Worm (Caenorhabditis elegans) whole organism, young adult: ENCODE data around the gene K08E7.6.

Experiments used
- B0019.2 ChIP-seq: fragments of 200-800 bp; sonication (Bioruptor generic); conservative IDR thresholded peaks from 2 replicates; pipeline ENCODE4 v1.3.6; 2022; ENCODE audit warnings: missing genetic modification reagents, missing genetic modification characterization, missing compliant biosample characterization
- B0261.1 ChIP-seq: sonication (generic microtip); optimal IDR thresholded peaks from 2 replicates; lab custom pipeline; 2016; ENCODE audit warnings: mild to moderate bottlenecking, missing genetic modification characterization, moderate library complexity, missing compliant biosample characterization
- C06A6.2 ChIP-seq: fragments of 200-800 bp; sonication (Bioruptor generic); conservative IDR thresholded peaks from 2 replicates; pipeline ENCODE4 v1.3.6; 2022; ENCODE audit warnings: missing genetic modification characterization, missing compliant biosample characterization
- C17E4.6 ChIP-seq: fragments of 200-800 bp; sonication (Bioruptor generic); IDR thresholded peaks from 2 replicates; pipeline ENCODE4 v1.3.6; 2022; ENCODE audit warnings: missing genetic modification reagents, missing genetic modification characterization, missing compliant biosample characterization
- F33H1.4 ChIP-seq: fragments of 200-800 bp; sonication (Bioruptor generic); IDR thresholded peaks from 2 replicates; pipeline ENCODE4 v1.3.6; 2022; ENCODE audit warnings: missing genetic modification reagents, missing genetic modification characterization, missing compliant biosample characterization
- F37B4.10 ChIP-seq: fragments of 200-800 bp; sonication (Bioruptor generic); IDR thresholded peaks from 2 replicates; pipeline ENCODE4 v1.3.6; 2022; ENCODE audit warnings: missing genetic modification characterization, missing compliant biosample characterization
- F49E8.2 ChIP-seq: sonication (generic microtip); optimal IDR thresholded peaks from 3 replicates; lab custom pipeline; 2017; ENCODE audit warnings: missing genetic modification characterization, mild to moderate bottlenecking, missing compliant biosample characterization, antibody characterized with exemption, moderate library complexity; ENCODE audit not compliant: insufficient read depth
- K11D2.4 ChIP-seq: fragments of 200-800 bp; sonication (Bioruptor generic); IDR thresholded peaks from 2 replicates; pipeline ENCODE4 v1.3.6; 2022; ENCODE audit warnings: missing genetic modification reagents, missing genetic modification characterization, missing compliant biosample characterization
- T07F8.4 ChIP-seq: sonication (generic microtip); optimal IDR thresholded peaks from 2 replicates; lab custom pipeline; 2016; ENCODE audit warnings: mild to moderate bottlenecking, missing genetic modification characterization, moderate library complexity, missing compliant biosample characterization
- T26A5.8 ChIP-seq: sonication (generic microtip); optimal IDR thresholded peaks from 2 replicates; lab custom pipeline; 2016; ENCODE audit warnings: missing genetic modification characterization, missing compliant biosample characterization
- ZK185.1 ChIP-seq: sonication (generic microtip); optimal IDR thresholded peaks from 2 replicates; lab custom pipeline; 2016; ENCODE audit warnings: mild to moderate bottlenecking, missing genetic modification characterization, missing compliant biosample characterization; ENCODE audit not compliant: poor library complexity, severe bottlenecking
- aptf-3 ChIP-seq: fragments of 200-800 bp; sonication (Bioruptor generic); IDR thresholded peaks from 2 replicates; pipeline ENCODE4 v1.3.6; 2022; ENCODE audit warnings: missing genetic modification characterization, missing compliant biosample characterization
- attf-6 ChIP-seq: fragments of 200-800 bp; sonication (Bioruptor generic); IDR thresholded peaks from 2 replicates; pipeline ENCODE4 v1.3.6; 2022; ENCODE audit warnings: missing genetic modification reagents, missing genetic modification characterization, missing compliant biosample characterization
- bed-1 ChIP-seq: fragments of 200-800 bp; sonication (Bioruptor generic); IDR thresholded peaks from 2 replicates; pipeline ENCODE4 v1.3.6; 2022; ENCODE audit warnings: missing genetic modification reagents, missing genetic modification characterization, missing compliant biosample characterization
- cebp-2 ChIP-seq: fragments of 200-800 bp; sonication (Bioruptor generic); IDR thresholded peaks from 2 replicates; pipeline ENCODE4 v1.3.6; 2022; ENCODE audit warnings: missing genetic modification characterization, missing compliant biosample characterization
- ceh-27 ChIP-seq: fragments of 200-800 bp; sonication (Bioruptor generic); optimal IDR thresholded peaks from 2 replicates; lab custom pipeline; 2018; ENCODE audit warnings: mild to moderate bottlenecking, missing genetic modification characterization, moderate library complexity, missing compliant biosample characterization
- die-1 ChIP-seq: sonication (generic microtip); optimal IDR thresholded peaks from 2 replicates; lab custom pipeline; 2016; ENCODE audit warnings: missing genotype, mild to moderate bottlenecking, missing genetic modification characterization, missing compliant biosample characterization
- dox-1 ChIP-seq: fragments of 200-800 bp; sonication (Bioruptor generic); IDR thresholded peaks from 2 replicates; pipeline ENCODE4 v1.3.6; 2022; ENCODE audit warnings: missing genetic modification reagents, missing genetic modification characterization, missing compliant biosample characterization
- dpl-1 ChIP-seq: fragments of 150-350 bp; optimal IDR thresholded peaks from 2 replicates; lab custom pipeline; 2014; ENCODE audit warnings: missing biosample characterization, missing genetic modification reagents, missing genetic modification characterization
- egrh-3 ChIP-seq: fragments of 200-800 bp; sonication (Bioruptor generic); IDR thresholded peaks from 2 replicates; pipeline ENCODE4 v1.3.6; 2022; ENCODE audit warnings: missing genetic modification reagents, missing genetic modification characterization, missing compliant biosample characterization
- ekl-4 ChIP-seq: fragments of 200-800 bp; sonication (Bioruptor generic); IDR thresholded peaks from 2 replicates; pipeline ENCODE4 v1.3.6; 2022; ENCODE audit warnings: missing genetic modification reagents, missing genetic modification characterization, missing compliant biosample characterization
- ets-4 ChIP-seq: fragments of 200-800 bp; sonication (Bioruptor generic); optimal IDR thresholded peaks from 2 replicates; lab custom pipeline; 2018; ENCODE audit warnings: mild to moderate bottlenecking, missing genetic modification characterization, missing compliant biosample characterization
- him-1 ChIP-seq: sonication (generic microtip); optimal IDR thresholded peaks from 2 replicates; lab custom pipeline; 2016; ENCODE audit warnings: missing genotype, missing genetic modification reagents, missing genetic modification characterization, missing compliant biosample characterization
- hlh-26 ChIP-seq: fragments of 200-800 bp; sonication (Bioruptor generic); conservative IDR thresholded peaks from 2 replicates; pipeline ENCODE4 v1.3.6; 2022; ENCODE audit warnings: missing genetic modification reagents, missing genetic modification characterization, missing compliant biosample characterization
- hmg-1.2 ChIP-seq: fragments of 200-800 bp; sonication (Bioruptor generic); IDR thresholded peaks from 2 replicates; pipeline ENCODE4 v1.3.6; 2022; ENCODE audit warnings: missing genetic modification reagents, missing genetic modification characterization, missing compliant biosample characterization
- hmg-20 ChIP-seq: fragments of 200-800 bp; sonication (Bioruptor generic); IDR thresholded peaks from 2 replicates; pipeline ENCODE4 v1.3.6; 2022; ENCODE audit warnings: missing genetic modification reagents, missing genetic modification characterization, missing compliant biosample characterization
- lin-54 ChIP-seq: fragments of 200-800 bp; sonication (Bioruptor generic); optimal IDR thresholded peaks from 2 replicates; lab custom pipeline; 2018; ENCODE audit warnings: mild to moderate bottlenecking, missing genetic modification characterization, missing compliant biosample characterization
- lir-1 ChIP-seq: fragments of 200-800 bp; sonication (Bioruptor generic); conservative IDR thresholded peaks from 2 replicates; pipeline ENCODE4 v1.3.6; 2022; ENCODE audit warnings: missing genetic modification reagents, missing genetic modification characterization, missing compliant biosample characterization
- lsy-27 ChIP-seq: sonication (generic microtip); optimal IDR thresholded peaks from 2 replicates; lab custom pipeline; 2017; ENCODE audit warnings: missing genetic modification characterization, mild to moderate bottlenecking, missing compliant biosample characterization, antibody characterized with exemption, missing genotype, borderline replicate concordance; ENCODE audit not compliant: insufficient read depth
- madf-10 ChIP-seq: sonication (generic microtip); optimal IDR thresholded peaks from 2 replicates; lab custom pipeline; 2016; ENCODE audit warnings: mild to moderate bottlenecking, missing genetic modification characterization, missing compliant biosample characterization
- madf-3 ChIP-seq: fragments of 200-800 bp; sonication (Bioruptor generic); IDR thresholded peaks from 2 replicates; pipeline ENCODE4 v1.3.6; 2022; ENCODE audit warnings: missing genetic modification reagents, missing genetic modification characterization, missing compliant biosample characterization
- mes-4 ChIP-seq: sonication (generic microtip); optimal IDR thresholded peaks from 2 replicates; lab custom pipeline; 2016; ENCODE audit warnings: missing genotype, missing genetic modification characterization, missing compliant biosample characterization
- nfya-1 ChIP-seq: sonication (generic microtip); optimal IDR thresholded peaks from 2 replicates; lab custom pipeline; 2017; ENCODE audit warnings: antibody characterized with exemption, missing compliant biosample characterization, missing genetic modification characterization, borderline replicate concordance; ENCODE audit not compliant: insufficient read depth
- nhr-179 ChIP-seq: sonication (generic microtip); optimal IDR thresholded peaks from 2 replicates; lab custom pipeline; 2016; ENCODE audit warnings: mild to moderate bottlenecking, missing genetic modification characterization, missing compliant biosample characterization
- nhr-27 ChIP-seq: fragments of 200-800 bp; sonication (Bioruptor generic); optimal IDR thresholded peaks from 2 replicates; lab custom pipeline; 2018; ENCODE audit warnings: mild to moderate bottlenecking, missing genetic modification characterization, moderate library complexity, missing compliant biosample characterization
- pha-4 ChIP-seq: fragments of 150-350 bp; sonication (generic microtip); optimal IDR thresholded peaks from 2 replicates; lab custom pipeline; 2014; ENCODE audit warnings: missing biosample characterization, missing genetic modification reagents, missing genetic modification characterization
- repo-1 ChIP-seq: sonication (generic microtip); optimal IDR thresholded peaks from 2 replicates; lab custom pipeline; 2017; ENCODE audit warnings: mild to moderate bottlenecking, missing genetic modification characterization, missing compliant biosample characterization
- sdz-38 ChIP-seq: sonication (generic microtip); optimal IDR thresholded peaks from 2 replicates; lab custom pipeline; 2016; ENCODE audit warnings: missing genotype, missing genetic modification characterization, missing compliant biosample characterization
- sea-2 ChIP-seq: fragments of 200-800 bp; sonication (Bioruptor generic); IDR thresholded peaks from 2 replicates; pipeline ENCODE4 v1.3.6; 2022; ENCODE audit warnings: missing genetic modification characterization, missing compliant biosample characterization
- snpc-3.4 ChIP-seq: sonication (generic microtip); optimal IDR thresholded peaks from 2 replicates; lab custom pipeline; 2017; ENCODE audit warnings: missing genetic modification characterization, mild to moderate bottlenecking, missing compliant biosample characterization, antibody characterized with exemption, moderate library complexity, missing genotype, missing genetic modification reagents
- sptf-2 ChIP-seq: fragments of 200-800 bp; sonication (Bioruptor generic); optimal IDR thresholded peaks from 2 replicates; lab custom pipeline; 2018; ENCODE audit warnings: mild to moderate bottlenecking, missing genetic modification characterization, missing compliant biosample characterization
- unc-130 ChIP-seq: sonication (generic microtip); optimal IDR thresholded peaks from 2 replicates; lab custom pipeline; 2016; ENCODE audit warnings: missing genetic modification reagents, missing genetic modification characterization, missing compliant biosample characterization
- unc-62 ChIP-seq: fragments of 150-350 bp; optimal IDR thresholded peaks from 2 replicates; lab custom pipeline; 2014; ENCODE audit warnings: missing biosample characterization, missing genetic modification reagents, missing genetic modification characterization
- xnd-1 ChIP-seq: sonication (generic microtip); optimal IDR thresholded peaks from 2 replicates; lab custom pipeline; 2016; ENCODE audit warnings: missing genotype, missing genetic modification reagents, missing genetic modification characterization, missing compliant biosample characterization
- zfh-2 ChIP-seq: fragments of 200-800 bp; sonication (Bioruptor generic); conservative IDR thresholded peaks from 2 replicates; pipeline ENCODE4 v1.3.6; 2022; ENCODE audit warnings: missing genetic modification reagents, missing genetic modification characterization, missing compliant biosample characterization
- zim-3 ChIP-seq: sonication (generic microtip); optimal IDR thresholded peaks from 2 replicates; lab custom pipeline; 2017; ENCODE audit warnings: mild to moderate bottlenecking, missing genetic modification characterization, moderate library complexity, missing compliant biosample characterization

The K08E7.6 gene

DNA sequence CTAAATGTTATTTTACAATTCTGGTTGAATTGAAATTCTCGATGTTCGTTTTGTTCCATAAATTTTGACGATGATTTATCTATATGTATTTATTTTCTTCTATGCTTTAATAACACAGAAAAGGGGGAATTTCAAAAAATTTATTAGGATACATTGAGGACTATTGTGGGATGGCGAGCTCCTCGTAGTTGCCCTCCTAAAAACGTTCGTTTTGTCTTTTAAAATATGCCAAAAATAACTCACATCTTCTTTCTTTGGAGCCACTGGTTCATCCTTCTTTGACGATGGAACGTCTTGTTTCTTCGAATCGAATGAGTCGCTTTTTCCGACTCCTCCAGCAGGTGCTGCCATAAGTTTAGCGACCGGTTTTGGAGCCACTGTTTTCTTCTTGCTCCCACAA, 10.4 kb downstream of the K08E7.6 start (continued):
- peak; percentile 54; the same call in 1 of the 2 replicates for TF ChIP-seq C17E4.6 (GFP tag; lab: Robert Waterston, UW)
- TF ChIP-seq T26A5.8 (tag; lab: Kevin White, UChicago), result peak; percentile 1
- TF ChIP-seq mes-4 (tag; lab: Kevin White, UChicago), result peak; percentile 30

ce11 chrIV:12567176-12567892, 13.6 kb downstream of the K08E7.6 start, which contains the start of the genes hsb-1 and let-99:
hsb-1 (minus strand) TSS chrIV:12567226.
let-99 (plus strand) TSS chrIV:12567842.
- TF ChIP-seq ceh-27 (GFP tag; lab: Kevin White, UChicago) (no peak), zfh-2 (no peak), die-1 (tag; lab: Kevin White, UChicago) (no peak), B0019.2 (no peak), egrh-3 (GFP tag; lab: Robert Waterston, UW) (no peak), snpc-3.4 (tag; lab: Kevin White, UChicago) (peak; percentile 29), bed-1 (GFP tag; lab: Robert Waterston, UW) (no peak), ets-4 (GFP tag; lab: Kevin White, UChicago) (no peak), lsy-27 (tag; lab: Kevin White, UChicago) (no peak), C06A6.2 (GFP tag; lab: Robert Waterston, UW) (no peak), F49E8.2 (tag; lab: Kevin White, UChicago) (peak; percentile 52), zim-3 (no peak), hmg-20 (GFP tag; lab: Robert Waterston, UW) (no peak), hmg-1.2 (GFP tag; lab: Robert Waterston, UW) (peak; percentile 93), unc-130 (GFP tag; lab: Kevin White, UChicago) (peak; percentile 24), repo-1 (no peak), sea-2 (GFP tag; lab: Robert Waterston, UW) (no peak), T07F8.4 (tag; lab: Kevin White, UChicago) (no peak), madf-10 (tag; lab: Kevin White, UChicago) (no peak), nhr-179 (tag; lab: Kevin White, UChicago) (no peak), sptf-2 (no peak), T26A5.8 (tag; lab: Kevin White, UChicago) (no peak), ZK185.1 (peak; percentile 10), sdz-38 (tag; lab: Kevin White, UChicago) (no peak), attf-6 (peak; percentile 59; the same call in 1 of the 2 replicates), xnd-1 (tag; lab: Kevin White, UChicago) (peak; percentile 91), F33H1.4 (peak; percentile 63), aptf-3 (GFP tag; lab: Robert Waterston, UW) (no peak), nhr-27 (tag; lab: Kevin White, UChicago) (no peak), F37B4.10 (no peak), B0261.1 (no peak), K11D2.4 (GFP tag; lab: Robert Waterston, UW) (no peak), pha-4 (tag; lab: Kevin White, UChicago) (no peak), dpl-1 (peak; percentile 46), hlh-26 (GFP tag; lab: Robert Waterston, UW) (no peak), madf-3 (GFP tag; lab: Robert Waterston, UW) (no peak), cebp-2 (GFP tag; lab: Robert Waterston, UW) (no peak), mes-4 (tag; lab: Kevin White, UChicago) (no peak), lin-54 (GFP tag; lab: Kevin White, UChicago) (peak; percentile 52), dox-1 (GFP tag; lab: Robert Waterston, UW) (peak; percentile 58), ekl-4 (GFP tag; lab: Robert Waterston, UW) (no peak), lir-1 (GFP tag; lab: Robert Waterston, UW) (no peak), nfya-1 (tag; lab: Kevin White, UChicago) (no peak), unc-62 (GFP tag; lab: Kevin White, UChicago) (no peak), him-1 (tag; lab: Kevin White, UChicago) (no peak)
